Worm (Caenorhabditis elegans): ENCODE measurements around the gene lin-52.

- TF ChIP-seq ztf-4 (tag; optimal IDR thresholded peaks at IDR 0.05): no peak
- TF ChIP-seq ceh-28 (tag; optimal IDR thresholded peaks at IDR 0.05): no peak
- no peak for TF ChIP-seq R02D3.7 (tag; optimal IDR thresholded peaks at IDR 0.05)
- no peak for TF ChIP-seq elt-2 (tag; optimal IDR thresholded peaks at IDR 0.05)
- no peak for TF ChIP-seq elt-1 (tag; optimal IDR thresholded peaks at IDR 0.05)
- no peak for TF ChIP-seq nhr-12 (tag; optimal IDR thresholded peaks at IDR 0.05)
- TF ChIP-seq nhr-43 (tag; optimal IDR thresholded peaks at IDR 0.05; ENCODE audit: poor library complexity, severe bottlenecking): no peak
- TF ChIP-seq lin-39 (tag; optimal IDR thresholded peaks at IDR 0.05): no peak
- no peak for TF ChIP-seq elt-3 (tag; optimal IDR thresholded peaks at IDR 0.05)
- TF ChIP-seq ZK546.5 (tag; optimal IDR thresholded peaks at IDR 0.05): no peak
Measured at ce11 chrIII:9789607-9790073, 34.9 kb downstream of the lin-52 start, which contains the start of gene R10E11.5.

Measured in whole organism, L3 larva.